Worm (Caenorhabditis elegans): ENCODE data around the gene dnj-1.
"Not testable (repeated sequence)": the region's sequence is repeated elsewhere in the genome, so short reads cannot be mapped to it uniquely, and the experiment has no call there.

The dnj-1 gene

DNA sequence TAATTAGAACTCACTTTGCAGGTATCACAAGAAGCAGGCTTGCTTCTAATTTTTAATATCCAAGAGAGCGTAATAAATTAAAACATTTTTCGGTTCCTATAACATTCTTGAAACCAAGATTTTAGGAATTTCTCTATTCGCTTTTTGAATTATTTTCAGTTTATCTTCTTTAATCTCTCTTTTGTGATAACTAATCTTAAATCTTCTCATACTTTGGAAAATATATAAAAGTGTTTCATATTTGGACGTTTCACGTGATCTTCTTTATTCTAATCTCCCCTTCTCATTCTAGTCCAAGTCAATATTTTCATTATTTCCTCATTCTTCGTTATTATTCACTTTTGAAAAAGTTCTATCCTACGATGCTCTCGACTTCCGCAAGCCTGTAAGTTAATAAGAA, 37.3 kb upstream of the dnj-1 start, which contains the start of gene F54D1.1:
TSS of gene F54D1.1 (plus strand) at position 301 of the 400 bp plus-strand sequence.
- TF ChIP-seq aly-2 (tag; optimal IDR thresholded peaks at IDR 0.05) (no peak), unc-55 (GFP tag; optimal IDR thresholded peaks at IDR 0.05) (no peak), nhr-21 (tag; optimal IDR thresholded peaks at IDR 0.05) (no peak), lin-11 (tag; optimal IDR thresholded peaks at IDR 0.05) (no peak), egl-27 (tag; optimal IDR thresholded peaks at IDR 0.05) (no peak), nhr-12 (tag; optimal IDR thresholded peaks at IDR 0.05) (no peak), alr-1 (tag; optimal IDR thresholded peaks at IDR 0.05) (no peak), R02D3.7 (tag; optimal IDR thresholded peaks at IDR 0.05) (no peak), crh-2 (tag; optimal IDR thresholded peaks at IDR 0.05) (no peak), ceh-16 (tag; optimal IDR thresholded peaks at IDR 0.05) (no peak), snpc-4 (tag; optimal IDR thresholded peaks at IDR 0.05) (no peak), nhr-237 (tag; optimal IDR thresholded peaks at IDR 0.05) (no peak), unc-39 (tag; optimal IDR thresholded peaks at IDR 0.05) (no peak), C34F6.9 (tag; optimal IDR thresholded peaks at IDR 0.05) (no peak), ceh-82 (tag; optimal IDR thresholded peaks at IDR 0.05) (no peak), ama-1 (optimal IDR thresholded peaks at IDR 0.05) (no peak), ZK546.5 (tag; optimal IDR thresholded peaks at IDR 0.05) (no peak)

ce11 chrIV:11263101-11263500, 35.7 kb upstream of the dnj-1 start, which contains the start of gene col-126:
Gene col-126 (plus strand): TSS chrIV:11263401.
- not testable (repeated sequence) for TF ChIP-seq dmd-4, nhr-12, mbf-1 (tag; optimal IDR thresholded peaks at IDR 0.05)

ce11 chrIV:11266090-11266489, 32.7 kb upstream of the dnj-1 start, which contains the start of gene col-127:
Gene col-127 (minus strand): TSS chrIV:11266190.
- no peak for TF ChIP-seq ztf-1 (GFP tag; conservative IDR thresholded peaks at IDR 0.05)
- no peak for TF ChIP-seq elt-3 (tag; optimal IDR thresholded peaks at IDR 0.05)
- TF ChIP-seq C34F6.9 (tag; optimal IDR thresholded peaks at IDR 0.05): no peak
- no peak for TF ChIP-seq nhr-237 (tag; optimal IDR thresholded peaks at IDR 0.05)
- no peak for TF ChIP-seq peb-1 (tag; optimal IDR thresholded peaks at IDR 0.05)
- TF ChIP-seq dmd-4 (tag; optimal IDR thresholded peaks at IDR 0.05): no peak
- TF ChIP-seq lsy-2 (tag; optimal IDR thresholded peaks at IDR 0.05): no peak
- no peak for TF ChIP-seq nhr-12 (tag; optimal IDR thresholded peaks at IDR 0.05)
- TF ChIP-seq blmp-1 (tag; optimal IDR thresholded peaks at IDR 0.05; ENCODE audit: insufficient read depth): no peak
- no peak for TF ChIP-seq snpc-4 (tag; optimal IDR thresholded peaks at IDR 0.05)
- no peak for TF ChIP-seq mbf-1 (tag; optimal IDR thresholded peaks at IDR 0.05)
- no peak for TF ChIP-seq ZK546.5 (tag; optimal IDR thresholded peaks at IDR 0.05)
- no peak for TF ChIP-seq nhr-129 (tag; optimal IDR thresholded peaks at IDR 0.05)
- no peak for TF ChIP-seq lin-39 (tag; optimal IDR thresholded peaks at IDR 0.05)

- TF ChIP-seq elt-3 (tag; optimal IDR thresholded peaks at IDR 0.05) (no peak), nhr-129 (tag; optimal IDR thresholded peaks at IDR 0.05) (no peak), nhr-23 (tag; optimal IDR thresholded peaks at IDR 0.05) (no peak), ztf-1 (GFP tag; conservative IDR thresholded peaks at IDR 0.05) (no peak), F13H6.1 (tag; optimal IDR thresholded peaks at IDR 0.05) (peak; percentile 57), nhr-77 (tag; optimal IDR thresholded peaks at IDR 0.05) (no peak)
Observed at ce11 chrIV:11269483-11269882, 29.4 kb upstream of the dnj-1 start.

ce11 chrIV:11271262-11271661, 27.6 kb upstream of the dnj-1 start, which contains the start of gene nhr-7:
Gene nhr-7 (minus strand): TSS chrIV:11271362.
- TF ChIP-seq nhr-129 (tag; optimal IDR thresholded peaks at IDR 0.05): peak; percentile 32
- no peak for TF ChIP-seq crh-2 (tag; optimal IDR thresholded peaks at IDR 0.05)
- no peak for TF ChIP-seq nhr-6 (tag; optimal IDR thresholded peaks at IDR 0.05)

ce11 chrIV:11273151-11273550, 25.7 kb upstream of the dnj-1 start, which contains the start of gene gtl-2:
Gene gtl-2 (plus strand): TSS chrIV:11273451.
- TF ChIP-seq F13H6.1 (tag; optimal IDR thresholded peaks at IDR 0.05): no peak
- TF ChIP-seq dmd-4 (tag; optimal IDR thresholded peaks at IDR 0.05): no peak
- TF ChIP-seq unc-62 (GFP tag; optimal IDR thresholded peaks at IDR 0.05): no peak
- no peak for TF ChIP-seq ZK546.5 (tag; optimal IDR thresholded peaks at IDR 0.05)
- no peak for TF ChIP-seq unc-55 (GFP tag; optimal IDR thresholded peaks at IDR 0.05)
- no peak for TF ChIP-seq ceh-82 (tag; optimal IDR thresholded peaks at IDR 0.05)
- TF ChIP-seq lin-39 (tag; optimal IDR thresholded peaks at IDR 0.05): no peak
- TF ChIP-seq crh-2 (tag; optimal IDR thresholded peaks at IDR 0.05): no peak
- TF ChIP-seq aly-2 (tag; optimal IDR thresholded peaks at IDR 0.05): no peak
- TF ChIP-seq gmeb-1 (tag; optimal IDR thresholded peaks at IDR 0.05): no peak
- no peak for TF ChIP-seq sem-4 (tag; optimal IDR thresholded peaks at IDR 0.05)
- no peak for TF ChIP-seq ztf-11 (tag; optimal IDR thresholded peaks at IDR 0.05)
- TF ChIP-seq ztf-4 (tag; optimal IDR thresholded peaks at IDR 0.05): no peak
- TF ChIP-seq ztf-1 (GFP tag; conservative IDR thresholded peaks at IDR 0.05): no peak

Measured in whole organism, L2 larva.